Worm (Caenorhabditis elegans) whole organism, midembryonic: ENCODE measurements around the gene Y38E10A.22.
"Not testable (repeated sequence)": the region's sequence is repeated elsewhere in the genome, so short reads cannot be mapped to it uniquely, and the experiment has no call there.

Experiments
- T22C8.4 ChIP-seq: fragments of 200-800 bp; sonication (Bioruptor generic); IDR thresholded peaks from 2 replicates; pipeline ENCODE4 v1.3.6; 2022; ENCODE audit warnings: missing genetic modification characterization, missing compliant biosample characterization
- cog-1 ChIP-seq: sonication (generic microtip); optimal IDR thresholded peaks from 2 replicates; lab custom pipeline; 2016; ENCODE audit warnings: missing genetic modification characterization, missing compliant biosample characterization
- flt-1 ChIP-seq: fragments of 200-800 bp; sonication (Bioruptor generic); IDR thresholded peaks from 2 replicates; pipeline ENCODE4 v1.3.6; 2022; ENCODE audit warnings: missing genetic modification characterization, missing compliant biosample characterization
- med-1 ChIP-seq: sonication (generic microtip); optimal IDR thresholded peaks from 2 replicates; lab custom pipeline; 2017; ENCODE audit warnings: missing genetic modification characterization, mild to moderate bottlenecking, missing compliant biosample characterization, antibody characterized with exemption, missing genetic modification reagents; ENCODE audit not compliant: insufficient read depth
- ztf-23 ChIP-seq: fragments of 200-800 bp; sonication (Bioruptor generic); IDR thresholded peaks from 2 replicates; pipeline ENCODE4 v1.3.6; 2022; ENCODE audit warnings: missing genetic modification reagents, missing genetic modification characterization, missing compliant biosample characterization
- ztf-29 ChIP-seq: fragments of 200-800 bp; sonication (Bioruptor generic); IDR thresholded peaks from 2 replicates; pipeline ENCODE4 v1.3.6; 2022; ENCODE audit warnings: missing genetic modification reagents, missing genetic modification characterization, missing compliant biosample characterization

- not testable (repeated sequence) for TF ChIP-seq med-1 (GFP tag; lab: Kevin White, UChicago); ztf-23 (GFP tag; lab: Robert Waterston, UW); flt-1 (GFP tag; lab: Robert Waterston, UW); ztf-29 (GFP tag; lab: Robert Waterston, UW); T22C8.4 (GFP tag; lab: Robert Waterston, UW); cog-1 (tag; lab: Kevin White, UChicago)
These were observed 53.2 kb downstream of the Y38E10A.22 start, which contains the start of gene Y38E10A.14 for ce11 chrII:12624433-12624832.
